Worm (Caenorhabditis elegans): Measurements from ENCODE around the gene srz-48.
"Not testable (repeated sequence)": the region's sequence is repeated elsewhere in the genome, so short reads cannot be mapped to it uniquely, and the experiment has no call there.

DNA sequence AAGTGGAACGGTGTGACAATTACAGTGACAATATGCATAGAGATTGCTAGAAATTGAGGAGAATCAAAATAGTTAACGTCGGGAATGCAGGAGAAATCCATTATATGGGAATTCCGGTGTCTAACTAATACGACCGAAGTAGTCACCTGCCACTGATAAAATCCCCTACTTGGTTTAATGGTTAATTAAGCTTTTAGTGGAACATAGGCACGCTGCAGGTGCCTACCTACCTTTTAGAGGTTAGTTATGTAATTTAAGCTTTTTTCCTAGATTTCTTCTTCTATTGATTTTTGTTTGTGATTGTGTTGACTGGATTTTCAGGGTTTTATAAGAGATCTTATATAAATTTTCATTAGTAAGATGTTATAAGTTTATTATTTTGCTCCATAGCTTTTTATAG is 3.8 kb downstream of the srz-48 start, which contains the start of gene srh-203:
- TF ChIP-seq flt-1, T22C8.4 (GFP tag; IDR thresholded peaks at IDR 0.05): not testable (repeated sequence)
